Worm (Caenorhabditis elegans) whole organism, L4/young adult: Measurements from ENCODE around the gene C17H11.2.

ENCODE experiments used
- W03F9.2 ChIP-seq: fragments of 150-350 bp; optimal IDR thresholded peaks from 2 replicates; lab custom pipeline; 2014; ENCODE audit warnings: missing biosample characterization, missing genetic modification characterization
- dao-5 ChIP-seq: sonication (generic microtip); optimal IDR thresholded peaks from 2 replicates; lab custom pipeline; 2016; ENCODE audit warnings: missing genotype, missing genetic modification characterization, moderate library complexity, missing compliant biosample characterization
- him-1 ChIP-seq: sonication (generic microtip); optimal IDR thresholded peaks from 2 replicates; lab custom pipeline; 2016; ENCODE audit warnings: missing genotype, missing genetic modification reagents, missing genetic modification characterization, missing compliant biosample characterization

C17H11.2 gene

DNA sequence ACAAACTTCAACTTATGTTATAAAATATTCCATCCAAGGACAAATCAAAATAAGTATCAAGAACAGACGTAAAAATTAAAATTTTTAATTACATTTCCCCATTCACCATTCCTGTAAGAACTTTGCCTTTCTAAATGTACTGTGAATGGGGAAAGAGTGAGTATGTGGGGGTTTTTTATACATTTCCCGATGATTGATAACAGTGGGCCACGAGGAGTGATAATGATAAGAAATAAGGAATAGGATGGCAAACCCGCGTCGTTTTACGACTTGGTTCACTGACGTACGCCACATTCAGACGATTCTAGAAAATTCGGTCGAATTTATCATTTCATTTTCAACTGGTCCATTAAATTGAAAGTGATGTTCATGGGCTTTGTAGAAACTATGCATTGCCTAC lies 41.3 kb downstream of the C17H11.2 start, which contains the start of gene cdd-1:
Gene cdd-1, minus strand, starts transcription at position 151 of the 400 bp plus-strand sequence.
- no peak for TF ChIP-seq him-1 (tag; lab: Kevin White, UChicago)
- no peak for TF ChIP-seq dao-5 (tag; lab: Kevin White, UChicago)
- no peak for TF ChIP-seq W03F9.2 (tag; lab: Kevin White, UChicago)

DNA sequence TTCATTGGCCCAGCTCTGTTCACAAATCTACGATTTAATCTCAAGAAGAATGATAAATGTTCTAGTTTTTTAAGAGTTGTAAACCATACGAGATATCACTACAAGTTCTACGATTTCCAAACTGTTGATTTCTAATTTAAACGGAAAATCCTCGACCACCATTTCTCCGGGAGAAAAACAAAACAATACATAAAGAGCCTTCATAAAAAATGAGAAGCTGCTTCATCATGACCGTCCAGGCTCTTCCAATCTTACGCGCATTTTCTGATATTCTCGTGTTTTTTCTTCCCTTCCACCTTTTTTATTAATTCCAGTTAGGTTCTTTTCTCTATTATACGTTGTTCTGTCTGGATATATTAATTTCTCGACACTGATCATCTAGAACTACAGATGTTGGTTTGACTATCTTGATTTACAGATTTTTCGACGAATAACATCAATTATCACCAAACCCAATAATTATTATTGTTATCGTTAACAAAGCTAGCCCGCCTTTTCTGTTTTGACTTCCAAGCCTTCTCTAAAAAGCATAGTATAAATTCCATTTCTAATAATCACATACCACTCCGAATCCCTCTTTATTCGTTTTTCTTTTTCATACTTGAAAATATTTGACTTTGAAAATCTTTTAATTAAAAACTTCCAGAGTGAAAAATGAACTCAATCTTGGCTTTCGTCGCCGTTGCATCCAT lies 44.8 kb downstream of the C17H11.2 start, which contains the start of gene C47D2.1:
Gene C47D2.1, plus strand, starts transcription at position 642 of the 692 bp plus-strand sequence.
- TF ChIP-seq him-1 (tag; lab: Kevin White, UChicago) = no peak
- no peak for TF ChIP-seq dao-5 (tag; lab: Kevin White, UChicago)
- no peak for TF ChIP-seq W03F9.2 (tag; lab: Kevin White, UChicago)

DNA sequence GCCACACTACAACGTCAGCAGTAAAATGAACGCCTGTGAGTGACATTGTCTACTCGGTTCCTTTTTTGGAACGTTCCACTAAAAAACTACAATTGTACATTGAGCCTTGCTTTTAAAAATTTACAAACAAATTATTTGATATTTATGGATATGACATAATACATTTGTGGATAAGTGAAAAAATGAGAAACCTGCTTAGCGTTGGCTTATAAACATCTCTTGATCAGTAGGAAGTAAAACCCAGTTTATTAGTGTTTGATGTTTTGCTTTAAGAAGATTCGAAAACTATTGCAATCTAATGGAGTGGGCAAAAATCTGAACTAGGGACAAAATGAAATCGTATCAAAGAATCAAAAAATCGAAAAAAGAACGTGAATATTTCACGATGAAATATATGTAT lies 47.2 kb downstream of the C17H11.2 start:
- TF ChIP-seq dao-5 (tag; lab: Kevin White, UChicago) (no peak), him-1 (tag; lab: Kevin White, UChicago) (no peak), W03F9.2 (tag; lab: Kevin White, UChicago) (no peak)

DNA sequence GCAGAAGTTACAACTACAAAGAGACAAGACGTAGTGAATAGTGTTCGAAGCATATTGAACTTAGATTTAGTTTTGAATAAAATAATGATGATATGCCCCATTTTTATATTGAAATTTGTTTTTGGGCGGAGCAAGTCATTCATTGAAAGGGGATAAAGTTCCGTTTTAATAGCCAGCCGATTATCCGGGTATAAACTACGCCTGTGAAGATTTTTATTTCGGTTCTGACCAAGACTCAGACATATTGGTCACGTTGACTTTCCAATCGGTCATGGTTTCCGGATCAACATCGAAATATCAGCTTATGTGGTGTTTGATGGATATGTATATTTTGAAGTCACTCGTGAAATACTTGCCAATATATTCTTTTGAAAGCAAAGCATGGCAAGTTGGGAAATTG lies 48.9 kb downstream of the C17H11.2 start, which contains the start of gene K02A6.4:
Gene K02A6.4, minus strand, starts transcription at position 101 of the 400 bp plus-strand sequence.
- TF ChIP-seq W03F9.2 (tag; lab: Kevin White, UChicago) (no peak), him-1 (tag; lab: Kevin White, UChicago) (no peak), dao-5 (tag; lab: Kevin White, UChicago) (no peak)

DNA sequence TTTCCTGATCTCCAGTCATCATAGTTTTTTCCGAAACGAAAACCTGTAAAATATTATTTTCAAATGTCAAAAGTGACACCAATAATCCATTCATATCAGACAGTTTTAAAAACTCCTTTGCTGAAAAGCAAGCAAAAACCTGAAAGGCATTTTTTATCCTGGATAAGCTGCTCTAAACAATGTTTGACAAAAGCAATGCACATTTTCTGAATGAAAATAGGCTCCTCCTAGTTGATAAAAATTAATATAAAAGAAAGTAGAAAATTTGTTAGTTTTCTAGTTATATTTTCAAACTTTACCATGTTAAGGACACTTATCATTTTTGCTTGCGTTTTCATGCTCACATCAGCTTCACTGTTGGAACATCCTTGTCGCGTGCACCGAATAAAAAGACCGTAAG lies 49.7 kb downstream of the C17H11.2 start, which contains the start of gene K02A6.1:
Gene K02A6.1, plus strand, starts transcription at position 301 of the 400 bp plus-strand sequence.
- TF ChIP-seq W03F9.2 (tag; lab: Kevin White, UChicago) (no peak), dao-5 (tag; lab: Kevin White, UChicago) (no peak), him-1 (tag; lab: Kevin White, UChicago) (no peak)
